Worm (Caenorhabditis elegans) whole organism, L1 larva: ENCODE measurements around the gene T08A11.1.

ENCODE experiments used
- aly-2 ChIP-seq: fragments of 150-350 bp; optimal IDR thresholded peaks from 2 replicates; lab custom pipeline; 2014; ENCODE audit warnings: missing biosample characterization, missing genetic modification characterization
- ama-1 ChIP-seq: fragments of 150-350 bp; optimal IDR thresholded peaks from 2 replicates; lab custom pipeline; 2014
- ces-1 ChIP-seq: fragments of 150-350 bp; optimal IDR thresholded peaks from 2 replicates; lab custom pipeline; 2014; ENCODE audit warnings: missing biosample characterization, missing genetic modification reagents, missing genetic modification characterization
- lir-3 ChIP-seq: sonication (generic microtip); optimal IDR thresholded peaks from 2 replicates; lab custom pipeline; 2016; ENCODE audit warnings: mild to moderate bottlenecking, missing genetic modification characterization, moderate library complexity, missing compliant biosample characterization; ENCODE audit not compliant: poor library complexity
- mdl-1 ChIP-seq, 2 experiments: fragments of 150-350 bp; optimal IDR thresholded peaks; 2 replicates each; lab custom pipeline; 2014 to 2017; ENCODE audit warnings: missing biosample characterization in 2 of 2, missing genetic modification characterization in 2 of 2, inconsistent platforms in 1 of 2
- nhr-11 ChIP-seq: fragments of 150-350 bp; optimal IDR thresholded peaks from 2 replicates; lab custom pipeline; 2014; ENCODE audit warnings: missing biosample characterization, missing genetic modification characterization
- nhr-19 ChIP-seq: fragments of 200-800 bp; sonication (Bioruptor generic); conservative IDR thresholded peaks from 2 replicates; pipeline ENCODE4 v1.3.6; 2022; ENCODE audit warnings: missing genetic modification characterization, missing compliant biosample characterization
- nhr-20 ChIP-seq: sonication (generic microtip); optimal IDR thresholded peaks from 2 replicates; lab custom pipeline; 2016; ENCODE audit warnings: mild to moderate bottlenecking, missing genetic modification characterization, missing compliant biosample characterization
- skn-1 ChIP-seq: fragments of 150-350 bp; optimal IDR thresholded peaks from 2 replicates; lab custom pipeline; 2014; ENCODE audit warnings: missing biosample characterization, missing genetic modification characterization
- zag-1 ChIP-seq: fragments of 150-350 bp; optimal IDR thresholded peaks from 2 replicates; lab custom pipeline; 2014; ENCODE audit warnings: missing biosample characterization, missing genetic modification characterization

DNA sequence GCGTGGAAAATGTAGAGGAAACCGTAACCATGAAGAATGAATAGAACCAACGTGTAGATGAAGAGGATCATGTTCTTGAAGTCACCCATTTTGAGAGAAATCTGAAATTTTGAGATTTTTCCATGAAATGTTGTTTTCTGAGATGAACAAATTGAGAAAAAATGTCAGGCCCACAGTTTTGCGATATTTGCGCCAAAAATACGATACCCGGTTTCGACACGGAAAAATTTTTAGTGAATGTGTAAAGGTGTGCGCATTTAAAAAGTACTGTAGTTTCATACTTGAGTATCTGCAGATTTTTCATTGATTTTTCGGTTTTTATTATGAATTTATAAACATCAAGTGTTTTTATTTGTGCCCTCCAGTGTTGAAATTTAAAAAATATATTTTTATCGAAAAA, 39.3 kb upstream of the T08A11.1 start, which contains the start of gene R10E4.9:
- TF ChIP-seq nhr-19 (no peak), ces-1 (no peak), nhr-20 (no peak), aly-2 (tag; lab: Kevin White, UChicago) (no peak), lir-3 (tag; lab: Kevin White, UChicago) (no peak), nhr-11 (tag; lab: Kevin White, UChicago) (no peak), skn-1 (tag; lab: Kevin White, UChicago) (no peak), zag-1 (tag; lab: Kevin White, UChicago) (no peak), mdl-1 (tag; optimal IDR thresholded peaks at IDR 0.05; lab: Kevin White, UChicago) (no peak), ama-1 (no peak)
